Comparison of ENCODE assay signal across 1 fruit fly cellular context in the genomic region with DNA sequence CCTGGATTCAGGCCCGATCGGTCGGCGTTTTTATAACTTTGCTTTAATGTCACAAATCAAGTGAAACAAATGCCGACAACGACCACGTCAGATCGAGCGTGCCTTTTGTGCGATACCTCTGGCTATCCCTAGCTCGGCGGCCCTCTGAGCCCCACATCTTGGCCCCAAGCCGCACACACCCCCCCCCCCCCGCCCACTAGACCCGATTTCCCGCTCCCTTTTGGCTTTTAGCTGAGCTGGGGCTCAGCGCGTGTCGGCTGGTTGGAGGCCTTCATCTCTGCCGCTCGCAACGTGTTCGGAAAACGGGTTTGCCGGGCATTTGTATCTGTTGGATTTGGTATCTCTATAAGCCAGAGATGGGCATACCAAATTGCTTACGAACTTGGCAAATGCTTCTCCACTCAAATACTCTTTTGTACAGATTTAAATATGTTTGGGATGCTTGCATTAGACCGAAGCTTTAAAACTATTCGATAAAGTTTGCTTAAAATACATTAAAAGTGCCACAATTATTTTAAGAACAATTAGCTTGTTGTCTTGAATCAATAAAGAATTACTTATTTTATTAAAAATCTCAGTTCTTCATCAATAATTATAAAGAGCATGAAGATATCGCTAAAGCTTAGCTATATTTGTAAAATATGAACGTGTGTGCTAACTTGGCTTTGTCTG.
TF ChIP-seq lines count a peak whose summit lies in the region.

No protein-coding gene starts in this region.

TF ChIP-seq in whole organism, embryonic, 481 proteins besides CTCF, POLR2A, EP300 and RAD21 (continued from another document and continues in another):
- TF ChIP-seq CG17612 (GFP tag; IDR thresholded peaks at IDR 0.05; lab: Robert Waterston, UW) (no peak), CG10274 (GFP tag; optimal IDR thresholded peaks at IDR 0.05; lab: Kevin White, UChicago) (peak; percentile 29), CG12659 (GFP tag; optimal IDR thresholded peaks at IDR 0.05; lab: Kevin White, UChicago) (peak; percentile 12), CG3726 (GFP tag; IDR thresholded peaks at IDR 0.05; lab: Robert Waterston, UW) (no peak), CG10654 (GFP tag; optimal IDR thresholded peaks at IDR 0.05; lab: Kevin White, UChicago) (no peak), CG4282 (GFP tag; optimal IDR thresholded peaks at IDR 0.05; lab: Kevin White, UChicago) (no peak), CG11695 (GFP tag; IDR thresholded peaks at IDR 0.05; lab: Robert Waterston, UW) (peak; percentile 62), CG9932 (GFP tag; IDR thresholded peaks at IDR 0.05; lab: Robert Waterston, UW) (peak; percentile 58), Rfx (GFP tag; IDR thresholded peaks at IDR 0.05; lab: Robert Waterston, UW) (peak; percentile 46; the same call in 1 of the 2 replicates), dysf (GFP tag; IDR thresholded peaks at IDR 0.05; lab: Robert Waterston, UW) (peak; percentile 67; the same call in 2 of the 3 replicates), her (GFP tag; optimal IDR thresholded peaks at IDR 0.05; lab: Kevin White, UChicago) (no peak), CG8924 (tag; optimal IDR thresholded peaks at IDR 0.05; lab: Kevin White, UChicago) (peak; percentile 52), Doc3 (GFP tag; IDR thresholded peaks at IDR 0.05; lab: Robert Waterston, UW; ENCODE audit: partially characterized antibody) (no peak), abd-A (tag; optimal IDR thresholded peaks at IDR 0.05; lab: Kevin White, UChicago) (peak; percentile 11), D19B (GFP tag; optimal IDR thresholded peaks at IDR 0.05; lab: Kevin White, UChicago) (peak; percentile 28), Meics (GFP tag; optimal IDR thresholded peaks at IDR 0.05; lab: Kevin White, UChicago) (peak; percentile 73), CG17385 (GFP tag; optimal IDR thresholded peaks at IDR 0.05; lab: Kevin White, UChicago) (peak; percentile 14), CG3847 (GFP tag; IDR thresholded peaks at IDR 0.05; lab: Robert Waterston, UW) (no peak), CG31365 (tag; optimal IDR thresholded peaks at IDR 0.05; lab: Kevin White, UChicago) (no peak), Deaf1 (tag; optimal IDR thresholded peaks at IDR 0.05; lab: Kevin White, UChicago) (no peak), CG2875 (GFP tag; optimal IDR thresholded peaks at IDR 0.05; lab: Kevin White, UChicago) (no peak), esg (GFP tag; conservative IDR thresholded peaks at IDR 0.05; lab: Robert Waterston, UW) (peak; percentile 26; the same call in 1 of the 2 replicates), ranshi (GFP tag; IDR thresholded peaks at IDR 0.05; lab: Robert Waterston, UW) (0 out of 2 replicates have a peak, but pooled peaks have one; percentile 11), chm (GFP tag; IDR thresholded peaks at IDR 0.05; lab: Robert Waterston, UW) (peak; percentile 54), CG10366 (GFP tag; IDR thresholded peaks at IDR 0.05; lab: Robert Waterston, UW) (peak; percentile 12; the same call in 1 of the 2 replicates), vvl (GFP tag; IDR thresholded peaks at IDR 0.05; lab: Robert Waterston, UW) (peak; percentile 48; the same call in 1 of the 2 replicates), Pdp1 (GFP tag; optimal IDR thresholded peaks at IDR 0.05; lab: Kevin White, UChicago) (no peak), dpn (GFP tag; optimal IDR thresholded peaks at IDR 0.05; lab: Kevin White, UChicago) (peak in 1 of 2 experiments; percentile 14), CG17361 (GFP tag; IDR thresholded peaks at IDR 0.05; lab: Robert Waterston, UW) (peak; percentile 47; the same call in 2 of the 3 replicates), CG42726 (GFP tag; IDR thresholded peaks at IDR 0.05; lab: Robert Waterston, UW; ENCODE audit: partially characterized antibody) (no peak), CG2120 (GFP tag; optimal IDR thresholded peaks at IDR 0.05; lab: Kevin White, UChicago) (peak; percentile 60), Bteb2 (GFP tag; optimal IDR thresholded peaks at IDR 0.05; lab: Kevin White, UChicago) (peak; percentile 35), gro (GFP tag; optimal IDR thresholded peaks at IDR 0.05; lab: Kevin White, UChicago) (no peak), CG31224 (GFP tag; IDR thresholded peaks at IDR 0.05; lab: Robert Waterston, UW) (no peak), pros (GFP tag; optimal IDR thresholded peaks at IDR 0.05; lab: Kevin White, UChicago) (peak; percentile 12), zen (tag; optimal IDR thresholded peaks at IDR 0.05; lab: Kevin White, UChicago) (no peak), dmrt99B (tag; optimal IDR thresholded peaks at IDR 0.05; lab: Kevin White, UChicago) (peak; percentile 54), sna (GFP tag; IDR thresholded peaks at IDR 0.05; lab: Robert Waterston, UW; ENCODE audit: partially characterized antibody) (0 out of 2 replicates have a peak, but pooled peaks have one; percentile 36), CG12769 (tag; optimal IDR thresholded peaks at IDR 0.05; lab: Kevin White, UChicago) (peak; percentile 93), CG12391 (tag; optimal IDR thresholded peaks at IDR 0.05; lab: Kevin White, UChicago) (peak; percentile 33), Hmr (GFP tag; optimal IDR thresholded peaks at IDR 0.05; lab: Kevin White, UChicago) (peak; percentile 63), gem (tag; optimal IDR thresholded peaks at IDR 0.05; lab: Kevin White, UChicago) (peak; percentile 66), Bgb (GFP tag; IDR thresholded peaks at IDR 0.05; lab: Robert Waterston, UW; ENCODE audit: partially characterized antibody) (peak; percentile 27; the same call in 1 of the 2 replicates), az2 (GFP tag; optimal IDR thresholded peaks at IDR 0.05; lab: Kevin White, UChicago) (peak; percentile 22), NK7.1 (GFP tag; optimal IDR thresholded peaks at IDR 0.05; lab: Kevin White, UChicago) (no peak), CG10209 (GFP tag; optimal IDR thresholded peaks at IDR 0.05; lab: Kevin White, UChicago) (peak; percentile 35), CG7839 (tag; optimal IDR thresholded peaks at IDR 0.05; lab: Kevin White, UChicago) (peak; percentile 63), mld (GFP tag; IDR thresholded peaks at IDR 0.05; lab: Robert Waterston, UW; ENCODE audit: partially characterized antibody) (no peak), Doc2 (GFP tag; IDR thresholded peaks at IDR 0.05; lab: Robert Waterston, UW) (no peak), pfk (GFP tag; optimal IDR thresholded peaks at IDR 0.05; lab: Kevin White, UChicago) (no peak), crol (GFP tag; IDR thresholded peaks at IDR 0.05; lab: Robert Waterston, UW) (peak; percentile 86), CG5245 (GFP tag; optimal IDR thresholded peaks at IDR 0.05; lab: Kevin White, UChicago) (no peak), mam (GFP tag; optimal IDR thresholded peaks at IDR 0.05; lab: Kevin White, UChicago) (peak; percentile 1), ftz-f1 (GFP tag; optimal IDR thresholded peaks at IDR 0.05; lab: Kevin White, UChicago) (no peak), Dad (GFP tag; optimal IDR thresholded peaks at IDR 0.05; lab: Kevin White, UChicago) (no peak), BtbVII (GFP tag; optimal IDR thresholded peaks at IDR 0.05; lab: Kevin White, UChicago) (peak; percentile 35), CG6765 (GFP tag; optimal IDR thresholded peaks at IDR 0.05; lab: Kevin White, UChicago) (peak; percentile 33), HmgD (GFP tag; optimal IDR thresholded peaks at IDR 0.05; lab: Kevin White, UChicago) (no peak), eyg (GFP tag; optimal IDR thresholded peaks at IDR 0.05; lab: Kevin White, UChicago) (no peak), CG10147 (GFP tag; optimal IDR thresholded peaks at IDR 0.05; lab: Kevin White, UChicago) (peak; percentile 42), Awh (GFP tag; IDR thresholded peaks at IDR 0.05; lab: Robert Waterston, UW) (no peak), sens (GFP tag; lab: Kevin White, UChicago) (peak; percentile 81), CG3065 (GFP tag; optimal IDR thresholded peaks at IDR 0.05; lab: Kevin White, UChicago) (no peak), CG6813 (GFP tag; optimal IDR thresholded peaks at IDR 0.05; lab: Kevin White, UChicago) (no peak), tin (GFP tag; optimal IDR thresholded peaks at IDR 0.05; lab: Kevin White, UChicago) (peak; percentile 21), Asciz (GFP tag; optimal IDR thresholded peaks at IDR 0.05; lab: Kevin White, UChicago) (peak; percentile 26), H2.0 (GFP tag; IDR thresholded peaks at IDR 0.05; lab: Robert Waterston, UW) (no peak; the same call in 1 of the 2 replicates), CG18476 (GFP tag; optimal IDR thresholded peaks at IDR 0.05; lab: Kevin White, UChicago) (peak; percentile 20), sc (optimal IDR thresholded peaks at IDR 0.05; lab: Kevin White, UChicago) (no peak), sc (GFP tag; optimal IDR thresholded peaks at IDR 0.05; lab: Kevin White, UChicago) (no peak), CG3281 (GFP tag; optimal IDR thresholded peaks at IDR 0.05; lab: Kevin White, UChicago) (peak; percentile 50), CG7271 (tag; optimal IDR thresholded peaks at IDR 0.05; lab: Kevin White, UChicago) (no peak), Hr51 (GFP tag; optimal IDR thresholded peaks at IDR 0.05; lab: Kevin White, UChicago) (peak in 1 of 2 experiments; percentile 58), CG13894 (tag; optimal IDR thresholded peaks at IDR 0.05; lab: Kevin White, UChicago) (peak; percentile 82), mirr (GFP tag; optimal IDR thresholded peaks at IDR 0.05; lab: Kevin White, UChicago) (no peak), oc (tag; optimal IDR thresholded peaks at IDR 0.05; lab: Kevin White, UChicago) (peak; percentile 90), pb (GFP tag; optimal IDR thresholded peaks at IDR 0.05; lab: Kevin White, UChicago) (no peak), salm (tag; optimal IDR thresholded peaks at IDR 0.05; lab: Kevin White, UChicago) (peak; percentile 5), CG2889 (GFP tag; IDR thresholded peaks at IDR 0.05; lab: Robert Waterston, UW) (0 out of 3 replicates have a peak, but pooled peaks have one; percentile 8), CG9727 (GFP tag; optimal IDR thresholded peaks at IDR 0.05; lab: Kevin White, UChicago) (peak; percentile 4), lmd (GFP tag; IDR thresholded peaks at IDR 0.05; lab: Robert Waterston, UW) (peak; percentile 44; the same call in 1 of the 2 replicates), Myb (GFP tag; optimal IDR thresholded peaks at IDR 0.05; lab: Kevin White, UChicago) (no peak), CG2712 (tag; optimal IDR thresholded peaks at IDR 0.05; lab: Kevin White, UChicago) (peak; percentile 7), dmrt11E (tag; optimal IDR thresholded peaks at IDR 0.05; lab: Kevin White, UChicago) (no peak), ab (GFP tag; optimal IDR thresholded peaks at IDR 0.05; lab: Kevin White, UChicago) (no peak), Ssrp (tag; optimal IDR thresholded peaks at IDR 0.05; lab: Kevin White, UChicago) (peak; percentile 11), kni (GFP tag; optimal IDR thresholded peaks at IDR 0.05; lab: Kevin White, UChicago) (peak; percentile 87), CG13624 (GFP tag; optimal IDR thresholded peaks at IDR 0.05; lab: Kevin White, UChicago) (peak; percentile 9), row (GFP tag; IDR thresholded peaks at IDR 0.05; lab: Robert Waterston, UW) (peak; percentile 73), CG15269 (tag; optimal IDR thresholded peaks at IDR 0.05; lab: Kevin White, UChicago) (peak; percentile 18), Blimp-1 (GFP tag; optimal IDR thresholded peaks at IDR 0.05; lab: Kevin White, UChicago) (peak; percentile 1), fd3F (GFP tag; optimal IDR thresholded peaks at IDR 0.05; lab: Kevin White, UChicago) (peak; percentile 39), CG18262 (tag; optimal IDR thresholded peaks at IDR 0.05; lab: Kevin White, UChicago) (peak; percentile 38), CoRest (tag; optimal IDR thresholded peaks at IDR 0.05; lab: Kevin White, UChicago) (peak; percentile 47), ash1 (GFP tag; optimal IDR thresholded peaks at IDR 0.05; lab: Kevin White, UChicago) (no peak), ttk (GFP tag; IDR thresholded peaks at IDR 0.05; lab: Robert Waterston, UW) (no peak), CG2129 (GFP tag; IDR thresholded peaks at IDR 0.05; lab: Robert Waterston, UW; ENCODE audit: partially characterized antibody) (no peak), CG9215 (GFP tag; IDR thresholded peaks at IDR 0.05; lab: Robert Waterston, UW) (0 out of 2 replicates have a peak, but pooled peaks have one; percentile 21), NfI (GFP tag; optimal IDR thresholded peaks at IDR 0.05; lab: Kevin White, UChicago) (peak; percentile 49), p53 (GFP tag; optimal IDR thresholded peaks at IDR 0.05; lab: Kevin White, UChicago) (no peak), CG11085 (GFP tag; IDR thresholded peaks at IDR 0.05; lab: Robert Waterston, UW) (no peak), CG12942 (GFP tag; optimal IDR thresholded peaks at IDR 0.05; lab: Kevin White, UChicago) (no peak), prd (optimal IDR thresholded peaks at IDR 0.05; lab: Kevin White, UChicago) (no peak), prd (GFP tag; IDR thresholded peaks at IDR 0.05; lab: Robert Waterston, UW) (peak; percentile 36; the same call in 1 of the 3 replicates), Nf-YC (tag; optimal IDR thresholded peaks at IDR 0.05; lab: Kevin White, UChicago) (no peak), Dek (tag; optimal IDR thresholded peaks at IDR 0.05; lab: Kevin White, UChicago) (peak; percentile 1), CG6689 (GFP tag; IDR thresholded peaks at IDR 0.05; lab: Robert Waterston, UW) (0 out of 2 replicates have a peak, but pooled peaks have one; percentile 16), Scr (GFP tag; IDR thresholded peaks at IDR 0.05; lab: Robert Waterston, UW; ENCODE audit: partially characterized antibody) (no peak), al (GFP tag; IDR thresholded peaks at IDR 0.05; lab: Robert Waterston, UW) (0 out of 2 replicates have a peak, but pooled peaks have one; percentile 22), CG31441 (GFP tag; IDR thresholded peaks at IDR 0.05; lab: Robert Waterston, UW) (peak; percentile 27; the same call in 1 of the 2 replicates), CG12155 (GFP tag; optimal IDR thresholded peaks at IDR 0.05; lab: Kevin White, UChicago) (peak; percentile 38), Fer2 (tag; optimal IDR thresholded peaks at IDR 0.05; lab: Kevin White, UChicago) (no peak), Nf-YA (GFP tag; IDR thresholded peaks at IDR 0.05; lab: Robert Waterston, UW) (no peak), chinmo (GFP tag; IDR thresholded peaks at IDR 0.05; lab: Robert Waterston, UW; ENCODE audit: partially characterized antibody) (peak; percentile 75; the same call in 2 of the 4 replicates), Eip74EF (GFP tag; optimal IDR thresholded peaks at IDR 0.05; lab: Kevin White, UChicago) (no peak), CG7357 (GFP tag; IDR thresholded peaks at IDR 0.05; lab: Robert Waterston, UW) (peak; percentile 41; the same call in 1 of the 3 replicates), pum (GFP tag; optimal IDR thresholded peaks at IDR 0.05; lab: Kevin White, UChicago) (no peak), CG6854 (GFP tag; optimal IDR thresholded peaks at IDR 0.05; lab: Kevin White, UChicago) (no peak), CG12104 (GFP tag; optimal IDR thresholded peaks at IDR 0.05; lab: Kevin White, UChicago) (peak; percentile 41), Sox102F (GFP tag; optimal IDR thresholded peaks at IDR 0.05; lab: Kevin White, UChicago) (peak; percentile 56), toy (GFP tag; IDR thresholded peaks at IDR 0.05; lab: Robert Waterston, UW) (no peak)
